Worm (Caenorhabditis elegans): ENCODE data around the gene F34D10.9.

The F34D10.9 gene

ce11 chrIII:3729520-3729919 is at the start of gene F34D10.9:
F34D10.9 (minus strand) TSS chrIII:3729620.
- TF ChIP-seq lsy-2 (tag; optimal IDR thresholded peaks at IDR 0.05), result no peak
- no peak for TF ChIP-seq pha-4 (tag; optimal IDR thresholded peaks at IDR 0.05)
- TF ChIP-seq ztf-11 (tag; optimal IDR thresholded peaks at IDR 0.05), result no peak
- no peak for TF ChIP-seq ces-1 (GFP tag; optimal IDR thresholded peaks at IDR 0.05)
- no peak for TF ChIP-seq nhr-237 (tag; optimal IDR thresholded peaks at IDR 0.05)
- no peak for TF ChIP-seq nhr-76 (tag; optimal IDR thresholded peaks at IDR 0.05)
- no peak for TF ChIP-seq nhr-28 (tag; optimal IDR thresholded peaks at IDR 0.05)
- no peak for TF ChIP-seq unc-39 (tag; optimal IDR thresholded peaks at IDR 0.05)

ce11 chrIII:3774550-3774949 is 45.1 kb upstream of the F34D10.9 start:
- no peak for TF ChIP-seq sptf-1 (tag; optimal IDR thresholded peaks at IDR 0.05)
- TF ChIP-seq elt-3 (tag; optimal IDR thresholded peaks at IDR 0.05), result no peak
- TF ChIP-seq lin-32 (GFP tag; optimal IDR thresholded peaks at IDR 0.05), result no peak
- no peak for TF ChIP-seq unc-39 (tag; optimal IDR thresholded peaks at IDR 0.05)
- no peak for TF ChIP-seq cnd-1 (tag; optimal IDR thresholded peaks at IDR 0.05)
- no peak for TF ChIP-seq ceh-83 (GFP tag; optimal IDR thresholded peaks at IDR 0.05)
- TF ChIP-seq ceh-43 (GFP tag; optimal IDR thresholded peaks at IDR 0.05), result no peak
- TF ChIP-seq snpc-4 (tag; optimal IDR thresholded peaks at IDR 0.05), result no peak
- TF ChIP-seq nhr-12 (tag; optimal IDR thresholded peaks at IDR 0.05), result no peak
- no peak for TF ChIP-seq flh-1 (GFP tag; optimal IDR thresholded peaks at IDR 0.05)
- TF ChIP-seq nhr-2 (tag; optimal IDR thresholded peaks at IDR 0.05), result no peak
- TF ChIP-seq mls-2 (tag; optimal IDR thresholded peaks at IDR 0.05), result no peak
- TF ChIP-seq unc-62 (GFP tag; optimal IDR thresholded peaks at IDR 0.05), result no peak
- TF ChIP-seq unc-120 (tag; optimal IDR thresholded peaks at IDR 0.05; ENCODE audit: poor library complexity, severe bottlenecking), result no peak
- no peak for TF ChIP-seq M03D4.4 (tag; optimal IDR thresholded peaks at IDR 0.05)
- TF ChIP-seq lsy-2 (tag; optimal IDR thresholded peaks at IDR 0.05), result no peak
- no peak for TF ChIP-seq bed-3 (GFP tag; optimal IDR thresholded peaks at IDR 0.05)
- no peak for TF ChIP-seq hlh-1 (tag; optimal IDR thresholded peaks at IDR 0.05)
- TF ChIP-seq blmp-1 (tag; optimal IDR thresholded peaks at IDR 0.05), result no peak

ce11 chrIII:3773173-3773572 is 43.8 kb upstream of the F34D10.9 start, which contains the start of gene lec-4:
lec-4 (minus strand) TSS chrIII:3773326.
- TF ChIP-seq nhr-2 (tag; optimal IDR thresholded peaks at IDR 0.05), result no peak
- TF ChIP-seq nhr-237 (tag; optimal IDR thresholded peaks at IDR 0.05), result no peak
- TF ChIP-seq M03D4.4 (tag; optimal IDR thresholded peaks at IDR 0.05), result no peak
- TF ChIP-seq ces-1 (GFP tag; optimal IDR thresholded peaks at IDR 0.05), result no peak
- no peak for TF ChIP-seq pha-4 (tag; optimal IDR thresholded peaks at IDR 0.05)
- no peak for TF ChIP-seq nhr-28 (tag; optimal IDR thresholded peaks at IDR 0.05)
- TF ChIP-seq ztf-11 (tag; optimal IDR thresholded peaks at IDR 0.05), result no peak
- TF ChIP-seq snpc-4 (tag; optimal IDR thresholded peaks at IDR 0.05), result no peak
- no peak for TF ChIP-seq lin-13 (tag; optimal IDR thresholded peaks at IDR 0.05)

- TF ChIP-seq nhr-76 (tag; optimal IDR thresholded peaks at IDR 0.05) (no peak), unc-39 (tag; optimal IDR thresholded peaks at IDR 0.05) (no peak), cnd-1 (tag; optimal IDR thresholded peaks at IDR 0.05) (no peak), sem-2 (GFP tag; optimal IDR thresholded peaks at IDR 0.05) (no peak), lin-13 (tag; optimal IDR thresholded peaks at IDR 0.05) (no peak), elt-1 (tag; optimal IDR thresholded peaks at IDR 0.05; ENCODE audit: borderline replicate concordance, insufficient read depth) (no peak), nhr-28 (tag; optimal IDR thresholded peaks at IDR 0.05) (no peak), mls-2 (tag; optimal IDR thresholded peaks at IDR 0.05) (no peak), flh-1 (GFP tag; optimal IDR thresholded peaks at IDR 0.05) (no peak), hlh-1 (tag; optimal IDR thresholded peaks at IDR 0.05) (no peak), drap-1 (GFP tag; optimal IDR thresholded peaks at IDR 0.05) (no peak), elt-3 (tag; optimal IDR thresholded peaks at IDR 0.05) (no peak), tbx-8 (GFP tag; optimal IDR thresholded peaks at IDR 0.05) (no peak)
Measured at ce11 chrIII:3768200-3768599, 38.8 kb upstream of the F34D10.9 start, which contains the start of gene gmeb-3. gmeb-3 (plus strand) TSS chrIII:3768500.

ce11 chrIII:3765460-3765859 is 36.0 kb upstream of the F34D10.9 start, which contains the start of gene C44F1.1:
C44F1.1 (minus strand) TSS chrIII:3765560.
- TF ChIP-seq ztf-11 (tag; optimal IDR thresholded peaks at IDR 0.05), result no peak
- TF ChIP-seq zip-8 (tag; optimal IDR thresholded peaks at IDR 0.05), result peak; percentile 34
- TF ChIP-seq unc-62 (GFP tag; optimal IDR thresholded peaks at IDR 0.05), result no peak
- TF ChIP-seq blmp-1 (tag; optimal IDR thresholded peaks at IDR 0.05), result no peak
- no peak for TF ChIP-seq mls-2 (tag; optimal IDR thresholded peaks at IDR 0.05)
- TF ChIP-seq hlh-1 (tag; optimal IDR thresholded peaks at IDR 0.05), result no peak
- TF ChIP-seq mep-1 (tag; optimal IDR thresholded peaks at IDR 0.05), result no peak
- no peak for TF ChIP-seq lin-13 (tag; optimal IDR thresholded peaks at IDR 0.05)

All from whole organism, mixed stage, embryonic.